Worm (Caenorhabditis elegans): ENCODE results near the gene acsd-1.

The acsd-1 gene

DNA sequence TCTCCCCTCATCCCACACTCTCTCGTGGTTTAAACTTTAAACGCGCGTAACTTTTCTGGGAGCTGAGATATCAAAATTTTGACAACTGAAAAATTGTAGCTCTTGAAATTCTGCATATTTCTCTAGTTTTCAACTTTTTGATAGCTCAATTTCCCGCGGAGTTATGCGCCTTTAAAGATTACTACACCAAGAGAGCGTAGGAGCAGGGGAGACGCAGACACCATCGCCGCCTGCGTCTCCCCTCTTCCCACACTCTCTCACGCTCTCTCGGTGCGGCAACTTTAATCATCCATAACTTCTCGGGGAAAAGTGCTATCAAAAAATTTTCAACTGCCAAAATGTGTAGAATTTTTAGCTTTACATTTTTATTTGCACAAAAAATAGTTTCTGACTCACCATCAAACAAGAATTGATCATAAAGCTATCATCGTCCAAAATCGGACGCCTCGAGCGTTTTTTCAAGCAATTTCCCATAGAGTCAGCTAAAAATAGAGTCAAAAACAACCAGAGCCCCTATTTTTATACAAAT, 59.9 kb downstream of the acsd-1 start, which contains the start of gene eak-3:
Gene eak-3, minus strand, starts transcription at position 479 of the 529 bp plus-strand sequence.
- no peak for TF ChIP-seq lin-11 (tag; optimal IDR thresholded peaks at IDR 0.05)
- TF ChIP-seq zag-1 (tag; optimal IDR thresholded peaks at IDR 0.05): no peak
- no peak for TF ChIP-seq egl-27 (tag; optimal IDR thresholded peaks at IDR 0.05)
- no peak for TF ChIP-seq elt-1 (tag; optimal IDR thresholded peaks at IDR 0.05)
- TF ChIP-seq nhr-25 (tag; optimal IDR thresholded peaks at IDR 0.05): no peak
- TF ChIP-seq nhr-129 (tag; optimal IDR thresholded peaks at IDR 0.05): no peak
- TF ChIP-seq ceh-16 (tag; optimal IDR thresholded peaks at IDR 0.05): no peak
- TF ChIP-seq elt-3 (tag; optimal IDR thresholded peaks at IDR 0.05): no peak
- TF ChIP-seq nhr-10 (tag; optimal IDR thresholded peaks at IDR 0.05): no peak
- no peak for TF ChIP-seq snpc-4 (tag; optimal IDR thresholded peaks at IDR 0.05)
- no peak for TF ChIP-seq F13H6.1 (tag; optimal IDR thresholded peaks at IDR 0.05)

DNA sequence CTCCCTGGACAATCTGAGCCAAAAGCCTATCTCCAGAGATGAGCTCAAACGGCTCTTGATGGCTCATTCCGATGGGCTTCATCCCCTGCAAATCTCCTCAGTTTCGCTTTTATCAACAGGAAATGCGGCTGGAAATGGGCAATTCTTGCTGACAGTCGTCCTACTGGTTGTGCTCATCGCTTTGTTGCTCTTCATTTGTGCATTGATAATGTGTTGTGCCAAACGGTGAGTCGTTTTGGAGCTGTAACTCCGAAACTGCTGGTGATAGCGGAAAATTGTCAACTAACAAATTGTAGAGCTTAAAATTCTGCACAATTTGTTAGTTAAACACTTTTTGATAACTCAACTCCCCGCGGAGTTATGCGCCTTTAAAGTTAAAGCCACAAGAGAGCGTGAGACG, 62.7 kb downstream of the acsd-1 start:
- TF ChIP-seq C34F6.9 (tag; optimal IDR thresholded peaks at IDR 0.05) (no peak), blmp-1 (tag; optimal IDR thresholded peaks at IDR 0.05; ENCODE audit: insufficient read depth) (no peak), sma-3 (GFP tag; optimal IDR thresholded peaks at IDR 0.05) (no peak), nhr-23 (tag; optimal IDR thresholded peaks at IDR 0.05) (no peak), peb-1 (tag; optimal IDR thresholded peaks at IDR 0.05) (no peak), nhr-129 (tag; optimal IDR thresholded peaks at IDR 0.05) (no peak), dmd-4 (tag; optimal IDR thresholded peaks at IDR 0.05) (no peak), mdl-1 (tag; optimal IDR thresholded peaks at IDR 0.05) (no peak), unc-55 (GFP tag; optimal IDR thresholded peaks at IDR 0.05) (no peak), nhr-11 (tag; optimal IDR thresholded peaks at IDR 0.05) (no peak), ceh-16 (tag; optimal IDR thresholded peaks at IDR 0.05) (no peak), Y55F3AM.14 (GFP tag; optimal IDR thresholded peaks at IDR 0.05) (no peak), sma-9 (GFP tag; optimal IDR thresholded peaks at IDR 0.05) (no peak), sma-9 (tag; optimal IDR thresholded peaks at IDR 0.05) (no peak), unc-39 (tag; optimal IDR thresholded peaks at IDR 0.05) (no peak), elt-3 (tag; optimal IDR thresholded peaks at IDR 0.05) (no peak), snpc-4 (tag; optimal IDR thresholded peaks at IDR 0.05) (no peak)

DNA sequence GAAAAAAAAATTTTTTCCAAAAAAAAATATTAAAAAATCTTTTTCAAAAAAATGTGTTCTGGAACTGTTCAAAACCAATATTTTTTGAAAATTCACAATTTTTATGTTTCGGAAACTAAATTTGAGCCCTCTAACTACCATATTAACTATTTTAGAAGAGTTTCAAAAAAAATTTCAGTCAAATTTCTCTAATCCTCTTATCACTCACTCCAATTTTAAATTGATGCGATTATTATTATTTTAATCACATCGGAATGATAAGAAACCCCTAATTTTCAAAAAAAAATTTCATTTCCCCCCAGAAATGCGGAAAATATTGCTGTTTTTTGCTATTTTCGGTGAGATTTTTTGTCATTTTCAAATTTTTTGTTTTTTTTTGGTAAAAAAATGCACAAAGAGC, 65.5 kb downstream of the acsd-1 start, which contains the start of gene nspg-8:
Gene nspg-8, plus strand, starts transcription at position 301 of the 400 bp plus-strand sequence.
- TF ChIP-seq nhr-129 (tag; optimal IDR thresholded peaks at IDR 0.05) (no peak), R02D3.7 (tag; optimal IDR thresholded peaks at IDR 0.05) (no peak), gmeb-1 (tag; optimal IDR thresholded peaks at IDR 0.05) (no peak), dmd-4 (tag; optimal IDR thresholded peaks at IDR 0.05) (no peak), nhr-10 (tag; optimal IDR thresholded peaks at IDR 0.05) (no peak), blmp-1 (tag; optimal IDR thresholded peaks at IDR 0.05; ENCODE audit: insufficient read depth) (no peak), elt-3 (tag; optimal IDR thresholded peaks at IDR 0.05) (no peak), lin-13 (GFP tag; optimal IDR thresholded peaks at IDR 0.05) (no peak), Y55F3AM.14 (GFP tag; optimal IDR thresholded peaks at IDR 0.05) (no peak), nhr-237 (tag; optimal IDR thresholded peaks at IDR 0.05) (no peak), lin-39 (tag; optimal IDR thresholded peaks at IDR 0.05) (no peak), aly-2 (tag; optimal IDR thresholded peaks at IDR 0.05) (no peak), fos-1 (tag; optimal IDR thresholded peaks at IDR 0.05) (no peak), peb-1 (tag; optimal IDR thresholded peaks at IDR 0.05) (no peak), F13H6.1 (tag; optimal IDR thresholded peaks at IDR 0.05) (no peak)
